Worm (Caenorhabditis elegans) whole organism, L4/young adult: ENCODE data around the gene cnc-9.

Experiments used
- W03F9.2 ChIP-seq: fragments of 150-350 bp; optimal IDR thresholded peaks from 2 replicates; lab custom pipeline; 2014; ENCODE audit warnings: missing biosample characterization, missing genetic modification characterization
- dao-5 ChIP-seq: sonication (generic microtip); optimal IDR thresholded peaks from 2 replicates; lab custom pipeline; 2016; ENCODE audit warnings: missing genotype, missing genetic modification characterization, moderate library complexity, missing compliant biosample characterization
- him-1 ChIP-seq: sonication (generic microtip); optimal IDR thresholded peaks from 2 replicates; lab custom pipeline; 2016; ENCODE audit warnings: missing genotype, missing genetic modification reagents, missing genetic modification characterization, missing compliant biosample characterization

ce11 chrV:7361673-7362072 is 38.3 kb downstream of the cnc-9 start, which contains the start of gene cyp-35A1:
- TF ChIP-seq him-1 (tag; lab: Kevin White, UChicago) (no peak), dao-5 (tag; lab: Kevin White, UChicago) (no peak), W03F9.2 (tag; lab: Kevin White, UChicago) (no peak)
